Worm (Caenorhabditis elegans): Measurements from ENCODE around the gene str-38.

The str-38 gene

DNA sequence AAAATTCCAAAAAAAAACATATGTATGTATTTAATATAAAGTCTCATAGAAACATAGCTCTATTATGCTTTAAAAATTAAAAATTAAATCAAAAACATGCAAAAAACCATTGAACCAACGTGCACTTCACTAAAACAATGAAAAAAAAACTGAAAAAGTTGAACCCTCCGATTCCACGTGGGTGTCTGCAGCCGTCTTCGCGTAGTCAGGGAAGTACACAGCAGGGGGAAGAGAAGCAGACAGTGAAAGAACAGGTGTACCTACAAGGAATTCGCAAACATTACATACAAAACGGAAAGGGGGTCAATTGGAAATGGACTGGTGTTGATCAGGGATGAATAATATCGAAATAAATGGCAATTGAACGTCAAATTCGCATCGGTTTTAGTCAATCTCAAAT lies 41.8 kb upstream of the str-38 start:
- no peak for TF ChIP-seq sea-2 (GFP tag; IDR thresholded peaks at IDR 0.05)
- no peak for TF ChIP-seq F55B11.4 (tag; optimal IDR thresholded peaks at IDR 0.05; ENCODE audit: borderline replicate concordance, insufficient read depth)
- TF ChIP-seq ccch-3 (GFP tag; optimal IDR thresholded peaks at IDR 0.05), result no peak
- TF ChIP-seq egl-44 (GFP tag; IDR thresholded peaks at IDR 0.05), result no peak
- TF ChIP-seq ama-1 (optimal IDR thresholded peaks at IDR 0.05), result no peak
- TF ChIP-seq ama-1 (GFP tag; optimal IDR thresholded peaks at IDR 0.05), result no peak
- no peak for TF ChIP-seq nfya-1 (tag; optimal IDR thresholded peaks at IDR 0.05; ENCODE audit: borderline replicate concordance, insufficient read depth)
- no peak for TF ChIP-seq Y56A3A.18 (GFP tag; IDR thresholded peaks at IDR 0.05)
- no peak for TF ChIP-seq ztf-22 (GFP tag; optimal IDR thresholded peaks at IDR 0.05)
- TF ChIP-seq T26A5.8 (tag; optimal IDR thresholded peaks at IDR 0.05), result no peak
- TF ChIP-seq tlf-1 (GFP tag; optimal IDR thresholded peaks at IDR 0.05), result no peak
- no peak for TF ChIP-seq tbp1 (GFP tag; optimal IDR thresholded peaks at IDR 0.05)
- TF ChIP-seq somi-1 (GFP tag; optimal IDR thresholded peaks at IDR 0.05), result no peak
- TF ChIP-seq dpl-1 (GFP tag; optimal IDR thresholded peaks at IDR 0.05), result no peak
- TF ChIP-seq ekl-4 (GFP tag; IDR thresholded peaks at IDR 0.05), result no peak
- TF ChIP-seq egrh-3 (GFP tag; IDR thresholded peaks at IDR 0.05), result no peak
- TF ChIP-seq snpc-4 (GFP tag; optimal IDR thresholded peaks at IDR 0.05), result no peak
- no peak for TF ChIP-seq snpc-4 (tag; optimal IDR thresholded peaks at IDR 0.05)
- no peak for TF ChIP-seq Y79H2A.3 (GFP tag; conservative IDR thresholded peaks at IDR 0.05)
- TF ChIP-seq egl-18 (GFP tag; IDR thresholded peaks at IDR 0.05), result no peak

DNA sequence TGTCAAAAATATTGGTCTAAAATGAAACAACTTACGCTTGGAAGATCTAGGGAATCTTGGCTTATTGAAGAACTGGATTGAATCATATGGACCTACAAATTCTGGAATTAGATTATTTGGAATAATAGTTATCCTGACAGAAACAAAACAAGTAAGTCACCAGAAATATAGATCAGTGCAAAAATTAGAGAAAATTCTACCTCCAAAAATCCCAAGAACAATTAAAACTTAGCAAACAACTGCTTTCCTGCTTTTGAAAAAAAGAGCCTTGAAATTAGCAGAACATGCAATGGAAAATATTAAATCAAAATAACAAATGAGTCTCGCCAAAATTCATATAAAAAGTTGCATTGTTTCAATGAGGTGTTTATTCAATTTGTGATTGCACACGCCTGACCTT lies 41.0 kb upstream of the str-38 start, which contains the start of gene nhr-60:
nhr-60 (minus strand) TSS at position 101 of the 400 bp plus-strand sequence.
- TF ChIP-seq ceh-27 (GFP tag; optimal IDR thresholded peaks at IDR 0.05) (no peak), C06A6.2 (GFP tag; conservative IDR thresholded peaks at IDR 0.05) (no peak), hlh-12 (tag; optimal IDR thresholded peaks at IDR 0.05) (no peak), F57C9.4 (tag; optimal IDR thresholded peaks at IDR 0.05) (no peak), ztf-28 (GFP tag; IDR thresholded peaks at IDR 0.05) (no peak), attf-6 (GFP tag; IDR thresholded peaks at IDR 0.05) (no peak), somi-1 (GFP tag; optimal IDR thresholded peaks at IDR 0.05) (no peak), nhr-90 (tag; optimal IDR thresholded peaks at IDR 0.05) (no peak), sptf-2 (GFP tag; optimal IDR thresholded peaks at IDR 0.05) (no peak)

DNA sequence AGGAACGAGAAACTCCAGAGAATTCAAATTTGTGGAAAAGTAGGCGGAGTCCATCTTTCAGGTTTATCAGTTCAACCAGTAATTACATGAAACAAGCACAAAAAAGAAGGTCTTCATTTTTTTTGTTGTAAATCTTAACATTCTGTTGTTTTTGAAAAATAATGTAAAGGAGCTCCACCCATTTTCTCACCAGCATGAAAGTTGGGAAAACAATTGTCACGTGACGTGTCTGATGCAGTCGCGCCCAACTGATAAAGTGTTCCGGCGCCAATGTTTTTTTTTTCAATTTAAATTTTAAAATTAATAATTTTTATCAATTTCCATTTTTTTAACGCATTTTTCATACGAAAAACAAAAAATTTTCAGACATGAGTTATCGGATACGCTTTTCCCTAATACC lies 37.0 kb upstream of the str-38 start, which contains the start of gene F57A10.4:
F57A10.4 (plus strand) TSS at position 367 of the 400 bp plus-strand sequence.
- TF ChIP-seq nfya-2 (GFP tag; IDR thresholded peaks at IDR 0.05) (no peak), lag-1 (GFP tag; IDR thresholded peaks at IDR 0.05) (no peak), him-1 (tag; optimal IDR thresholded peaks at IDR 0.05) (no peak), F23B12.7 (tag; optimal IDR thresholded peaks at IDR 0.05; ENCODE audit: insufficient read depth) (no peak), attf-3 (GFP tag; conservative IDR thresholded peaks at IDR 0.05) (no peak), mxl-1 (tag; optimal IDR thresholded peaks at IDR 0.05) (no peak), hmg-20 (GFP tag; IDR thresholded peaks at IDR 0.05) (no peak), nhr-120 (GFP tag; IDR thresholded peaks at IDR 0.05) (no peak), Y95B8A.8 (GFP tag; IDR thresholded peaks at IDR 0.05) (no peak), madf-3 (GFP tag; IDR thresholded peaks at IDR 0.05) (no peak), nhr-179 (tag; optimal IDR thresholded peaks at IDR 0.05) (no peak), aptf-3 (GFP tag; IDR thresholded peaks at IDR 0.05) (no peak), tbp1 (GFP tag; optimal IDR thresholded peaks at IDR 0.05) (no peak), ceh-100 (GFP tag; IDR thresholded peaks at IDR 0.05) (peak; percentile 85), D2030.7 (GFP tag; IDR thresholded peaks at IDR 0.05) (peak; percentile 46; the same call in 1 of the 2 replicates), madf-6 (GFP tag; IDR thresholded peaks at IDR 0.05) (peak; percentile 38; the same call in 1 of the 2 replicates), lsy-27 (tag; optimal IDR thresholded peaks at IDR 0.05; ENCODE audit: borderline replicate concordance, insufficient read depth) (no peak), ceh-27 (GFP tag; optimal IDR thresholded peaks at IDR 0.05) (no peak), ceh-91 (GFP tag; IDR thresholded peaks at IDR 0.05) (peak; percentile 29; the same call in 1 of the 2 replicates), K12H6.12 (tag; optimal IDR thresholded peaks at IDR 0.05) (no peak), ccch-3 (GFP tag; optimal IDR thresholded peaks at IDR 0.05) (no peak), T07F8.4 (tag; optimal IDR thresholded peaks at IDR 0.05) (no peak), nfya-1 (tag; optimal IDR thresholded peaks at IDR 0.05; ENCODE audit: borderline replicate concordance, insufficient read depth) (no peak), ama-1 (optimal IDR thresholded peaks at IDR 0.05) (no peak), ama-1 (GFP tag; optimal IDR thresholded peaks at IDR 0.05) (no peak), ztf-18 (tag; optimal IDR thresholded peaks at IDR 0.05) (peak; percentile 35)
